Fruit fly (Drosophila melanogaster) whole organism, adult: ENCODE results near the gene CG33262.

ENCODE experiments used
- CG11617 ChIP-seq: fragments of 200-800 bp; sonication (Bioruptor generic); optimal IDR thresholded peaks from 2 replicates; lab custom pipeline; 2017; ENCODE audit warnings: mild to moderate bottlenecking, missing biosample characterization, missing genetic modification reagents, missing genetic modification characterization
- CG12768 ChIP-seq: fragments of 200-800 bp; sonication (Bioruptor generic); optimal IDR thresholded peaks from 2 replicates; lab custom pipeline; 2017; ENCODE audit warnings: missing biosample characterization, missing genetic modification characterization, mild to moderate bottlenecking, moderate library complexity, missing genetic modification reagents
- CG14711 ChIP-seq: fragments of 200-800 bp; sonication (Bioruptor generic); optimal IDR thresholded peaks from 2 replicates; lab custom pipeline; 2018; ENCODE audit warnings: missing biosample characterization, mild to moderate bottlenecking, missing genetic modification characterization, moderate library complexity
- CG1620 ChIP-seq: fragments of 200-800 bp; sonication (Bioruptor generic); optimal IDR thresholded peaks from 2 replicates; lab custom pipeline; 2016; ENCODE audit warnings: missing biosample characterization, missing genetic modification characterization
- CG33017 ChIP-seq: fragments of 200-800 bp; sonication (Bioruptor generic); optimal IDR thresholded peaks from 2 replicates; lab custom pipeline; 2018; ENCODE audit warnings: missing biosample characterization, mild to moderate bottlenecking, missing genetic modification characterization, moderate library complexity
- CG5204 ChIP-seq: fragments of 200-800 bp; sonication (Bioruptor generic); optimal IDR thresholded peaks from 2 replicates; lab custom pipeline; 2016; ENCODE audit warnings: missing biosample characterization, missing genetic modification characterization
- CG7045 ChIP-seq: fragments of 200-800 bp; sonication (Bioruptor generic); optimal IDR thresholded peaks from 2 replicates; lab custom pipeline; 2017; ENCODE audit warnings: missing biosample characterization, mild to moderate bottlenecking, missing genetic modification characterization
- CG7101 ChIP-seq: fragments of 200-800 bp; sonication (Bioruptor generic); optimal IDR thresholded peaks from 2 replicates; lab custom pipeline; 2018; ENCODE audit warnings: missing biosample characterization, mild to moderate bottlenecking, missing genetic modification characterization, moderate library complexity
- Clk ChIP-seq: fragments of 200-800 bp; sonication (Bioruptor generic); optimal IDR thresholded peaks from 2 replicates; lab custom pipeline; 2017; ENCODE audit warnings: missing biosample characterization, missing genetic modification characterization
- Crg-1 ChIP-seq: fragments of 200-800 bp; sonication (Bioruptor generic); optimal IDR thresholded peaks from 2 replicates; lab custom pipeline; 2016; ENCODE audit warnings: missing biosample characterization, missing genetic modification characterization
- Hr96 ChIP-seq: fragments of 200-800 bp; sonication (Bioruptor generic); optimal IDR thresholded peaks from 2 replicates; lab custom pipeline; 2016; ENCODE audit warnings: missing biosample characterization, missing genetic modification characterization
- Mnt ChIP-seq: fragments of 200-800 bp; sonication (Bioruptor generic); optimal IDR thresholded peaks from 2 replicates; lab custom pipeline; 2016; ENCODE audit warnings: missing biosample characterization, mild to moderate bottlenecking, missing genetic modification characterization
- bab1 ChIP-seq: fragments of 200-800 bp; sonication (Bioruptor generic); optimal IDR thresholded peaks from 3 replicates; lab custom pipeline; 2019; ENCODE audit warnings: missing biosample characterization, mild to moderate bottlenecking, missing genetic modification characterization, moderate library complexity
- cic ChIP-seq: fragments of 200-800 bp; sonication (Bioruptor generic); optimal IDR thresholded peaks from 2 replicates; lab custom pipeline; 2017; ENCODE audit warnings: missing biosample characterization, mild to moderate bottlenecking, missing genetic modification characterization, moderate library complexity
- cnc ChIP-seq, 2 experiments: fragments of >200 bp; optimal IDR thresholded peaks; 2 replicates each; lab custom pipeline; 2017
- kay ChIP-seq: fragments of 200-800 bp; sonication (Bioruptor generic); peaks from one replicate; lab custom pipeline; 2016; ENCODE audit warnings: missing biosample characterization, missing genetic modification characterization, borderline replicate concordance
- ovo ChIP-seq: fragments of 200-800 bp; sonication (Bioruptor generic); optimal IDR thresholded peaks from 2 replicates; lab custom pipeline; 2016; ENCODE audit warnings: missing biosample characterization, missing genetic modification characterization
- pad ChIP-seq: fragments of 200-800 bp; sonication (Bioruptor generic); optimal IDR thresholded peaks from 3 replicates; lab custom pipeline; 2017; ENCODE audit warnings: missing biosample characterization, missing genetic modification characterization, mild to moderate bottlenecking, moderate library complexity, missing genetic modification reagents
- tj ChIP-seq: fragments of 200-800 bp; sonication (Bioruptor generic); optimal IDR thresholded peaks from 3 replicates; lab custom pipeline; 2017; ENCODE audit warnings: missing biosample characterization, mild to moderate bottlenecking, missing genetic modification characterization, moderate library complexity
- toe ChIP-seq: fragments of 200-800 bp; sonication (Bioruptor generic); optimal IDR thresholded peaks from 2 replicates; lab custom pipeline; 2016; ENCODE audit warnings: missing biosample characterization, missing genetic modification characterization

CG33262 gene

DNA sequence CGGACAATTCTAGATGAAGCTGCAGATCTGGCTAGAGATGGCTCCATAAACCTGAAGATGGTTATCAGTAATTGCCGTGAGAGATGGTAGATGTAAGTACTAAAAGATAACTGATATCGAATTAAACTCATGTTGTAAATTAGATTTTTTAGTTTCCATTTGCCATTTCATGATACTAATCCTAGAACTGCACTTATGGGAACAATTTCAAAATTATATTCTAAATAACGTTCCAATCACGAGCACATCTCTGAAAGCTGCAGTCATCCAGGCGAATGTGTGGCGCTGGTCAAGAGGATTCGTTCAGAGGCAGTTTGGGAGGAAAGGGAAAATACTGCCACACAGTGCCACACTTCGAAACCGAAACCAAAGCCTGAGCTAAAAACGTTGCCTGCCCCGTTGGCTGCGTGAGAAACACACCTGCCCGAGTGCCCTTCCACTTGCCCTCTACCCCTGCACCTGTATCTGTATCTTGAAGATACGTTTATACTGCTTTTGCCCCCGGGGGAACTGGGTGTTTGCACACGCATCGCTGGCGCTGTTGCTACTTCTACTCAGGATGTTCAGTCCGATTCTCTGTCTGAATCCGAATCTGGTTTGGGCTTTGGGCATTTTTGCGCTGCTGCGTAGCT lies 28.6 kb upstream of the CG33262 start:
- TF ChIP-seq CG7045 (GFP tag; lab: Kevin White, UChicago): no peak

DNA sequence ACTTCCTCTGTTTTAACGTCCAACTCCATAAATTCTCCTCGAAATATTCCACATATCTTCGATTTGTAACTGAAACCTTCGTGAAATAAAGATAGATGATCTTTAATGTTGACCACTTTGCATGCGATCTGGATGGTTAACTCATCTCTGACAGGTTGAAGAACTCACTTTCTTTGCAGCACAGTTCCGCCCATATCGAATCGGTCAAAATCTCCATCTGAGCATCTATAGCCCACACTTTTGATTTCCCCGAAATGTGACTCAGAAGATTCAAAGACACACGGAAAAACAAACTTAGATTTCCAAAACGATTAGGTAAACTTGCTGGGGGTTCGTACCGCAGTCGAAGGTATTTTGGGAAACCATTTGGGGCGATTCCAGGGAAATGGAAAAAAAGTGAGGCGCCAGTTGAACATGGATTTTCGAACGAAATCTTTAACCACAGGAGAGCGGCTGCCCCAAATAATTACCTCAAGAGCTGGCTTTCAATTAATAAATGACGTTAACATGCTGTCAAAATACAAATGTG lies 27.7 kb upstream of the CG33262 start:
- TF ChIP-seq CG7045 (GFP tag; lab: Kevin White, UChicago): no peak

DNA sequence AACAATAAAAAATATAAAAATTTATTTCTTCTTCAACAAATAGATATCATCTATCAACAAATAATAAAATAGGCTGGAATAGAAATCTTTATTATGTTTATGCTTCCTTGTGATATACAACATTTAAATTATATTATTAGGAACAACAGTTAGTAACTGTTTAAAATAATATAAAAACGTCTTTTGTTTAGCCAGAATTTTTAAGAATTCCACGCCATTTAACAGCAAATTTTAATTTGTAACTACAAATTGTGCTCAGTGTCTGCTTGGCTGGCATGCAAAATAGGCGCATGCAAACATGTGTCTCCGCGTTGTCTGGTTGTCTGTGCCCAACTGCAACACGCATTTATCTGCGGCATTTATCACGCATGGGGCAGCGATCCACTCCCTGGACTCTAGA lies 26.7 kb upstream of the CG33262 start:
- TF ChIP-seq Crg-1 (no peak), cic (GFP tag; lab: Kevin White, UChicago) (no peak), CG1620 (GFP tag; lab: Kevin White, UChicago) (no peak), ovo (GFP tag; lab: Kevin White, UChicago) (no peak), toe (no peak), CG33017 (tag; lab: Kevin White, UChicago) (no peak), CG11617 (GFP tag; lab: Kevin White, UChicago) (no peak), CG14711 (tag; lab: Kevin White, UChicago) (no peak), Mnt (no peak), tj (GFP tag; lab: Kevin White, UChicago) (no peak), kay (GFP tag; lab: Kevin White, UChicago) (no peak), cnc (optimal IDR thresholded peaks at IDR 0.05; lab: Kevin White, UChicago) (no peak), CG5204 (GFP tag; lab: Kevin White, UChicago) (no peak), CG12768 (GFP tag; lab: Kevin White, UChicago) (no peak), CG7045 (GFP tag; lab: Kevin White, UChicago) (no peak), bab1 (no peak), CG7101 (tag; lab: Kevin White, UChicago) (no peak), Clk (GFP tag; lab: Kevin White, UChicago) (no peak), pad (GFP tag; lab: Kevin White, UChicago) (no peak), Hr96 (GFP tag; lab: Kevin White, UChicago) (no peak)

DNA sequence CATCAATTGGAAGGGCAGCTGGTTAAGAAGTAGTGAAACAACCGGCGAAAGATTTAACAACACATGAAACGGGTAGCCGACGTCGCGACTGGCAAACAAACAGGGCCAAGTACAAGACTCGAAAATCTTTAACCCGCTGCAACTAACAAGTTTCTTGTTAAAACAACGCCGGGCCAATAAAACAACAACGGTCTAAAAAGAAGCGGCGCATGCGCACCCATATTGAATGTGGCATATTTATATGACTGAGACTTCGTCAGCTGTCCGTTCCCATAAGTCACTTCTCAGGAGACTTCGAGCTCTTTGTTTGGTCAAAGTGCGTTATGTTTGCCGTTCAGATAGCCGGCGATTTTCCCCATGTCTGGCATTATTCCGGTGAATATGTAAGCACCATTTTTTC lies 24.6 kb upstream of the CG33262 start:
- TF ChIP-seq CG1620 (GFP tag; lab: Kevin White, UChicago) (no peak), Clk (GFP tag; lab: Kevin White, UChicago) (no peak), tj (GFP tag; lab: Kevin White, UChicago) (no peak), Mnt (no peak), CG12768 (GFP tag; lab: Kevin White, UChicago) (no peak), ovo (GFP tag; lab: Kevin White, UChicago) (no peak), cnc (optimal IDR thresholded peaks at IDR 0.05; lab: Kevin White, UChicago) (no peak), CG7101 (tag; lab: Kevin White, UChicago) (no peak)

DNA sequence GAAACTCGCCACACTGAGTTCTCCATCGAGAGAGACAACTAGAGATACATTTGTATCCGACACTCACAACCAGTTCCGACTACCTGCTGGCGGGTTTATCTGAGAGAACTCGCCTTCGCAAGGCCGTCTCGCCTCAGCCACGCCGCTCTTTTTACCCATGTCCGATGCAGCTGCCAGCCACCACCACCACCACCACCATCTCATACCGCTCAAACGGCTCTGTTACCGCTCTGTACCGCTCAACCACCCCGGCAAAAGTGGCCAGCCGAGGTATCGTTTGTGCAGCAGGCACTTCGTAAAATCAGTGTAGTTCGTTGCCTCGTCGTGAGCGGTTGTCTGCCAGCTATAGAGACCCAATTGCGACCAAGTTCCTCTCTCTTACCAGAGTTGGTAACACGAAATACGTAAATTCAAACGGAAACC lies 22.1 kb upstream of the CG33262 start, which contains the start of gene trn:
Gene trn, plus strand, starts transcription at position 302 of the 423 bp plus-strand sequence.
- TF ChIP-seq CG12768 (GFP tag; lab: Kevin White, UChicago) (peak; percentile 82), bab1 (peak; percentile 60), Hr96 (GFP tag; lab: Kevin White, UChicago) (peak; percentile 32), CG33017 (tag; lab: Kevin White, UChicago) (peak; percentile 3), CG7101 (tag; lab: Kevin White, UChicago) (no peak), CG1620 (GFP tag; lab: Kevin White, UChicago) (no peak), pad (GFP tag; lab: Kevin White, UChicago) (no peak), cnc (optimal IDR thresholded peaks at IDR 0.05; lab: Kevin White, UChicago) (no peak), CG5204 (GFP tag; lab: Kevin White, UChicago) (no peak), tj (GFP tag; lab: Kevin White, UChicago) (peak; percentile 30), CG11617 (GFP tag; lab: Kevin White, UChicago) (no peak), cic (GFP tag; lab: Kevin White, UChicago) (no peak), CG14711 (tag; lab: Kevin White, UChicago) (no peak), CG7045 (GFP tag; lab: Kevin White, UChicago) (no peak), Crg-1 (no peak), Mnt (no peak)

DNA sequence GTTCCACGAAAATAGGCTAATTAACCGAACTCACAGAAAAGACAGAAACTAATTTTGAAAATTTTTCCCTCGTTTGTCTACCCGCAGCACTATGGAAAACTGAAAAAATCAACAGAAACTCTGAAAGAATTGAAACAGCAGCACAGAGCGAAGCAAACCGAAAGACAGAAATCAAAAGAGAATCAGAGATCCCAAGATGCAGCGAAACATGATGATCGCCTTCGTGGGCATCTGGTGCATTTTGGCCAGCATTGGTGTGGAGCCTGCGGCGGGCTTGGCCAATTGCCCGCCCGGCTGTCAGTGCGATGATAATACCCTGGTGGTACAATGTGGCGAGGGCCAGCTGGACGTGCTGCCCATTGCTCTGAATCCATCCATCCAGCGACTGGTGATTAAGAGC lies 21.0 kb upstream of the CG33262 start:
- TF ChIP-seq CG12768 (GFP tag; lab: Kevin White, UChicago) (no peak), toe (no peak), tj (GFP tag; lab: Kevin White, UChicago) (no peak), bab1 (no peak), CG7101 (tag; lab: Kevin White, UChicago) (no peak), Crg-1 (no peak)

DNA sequence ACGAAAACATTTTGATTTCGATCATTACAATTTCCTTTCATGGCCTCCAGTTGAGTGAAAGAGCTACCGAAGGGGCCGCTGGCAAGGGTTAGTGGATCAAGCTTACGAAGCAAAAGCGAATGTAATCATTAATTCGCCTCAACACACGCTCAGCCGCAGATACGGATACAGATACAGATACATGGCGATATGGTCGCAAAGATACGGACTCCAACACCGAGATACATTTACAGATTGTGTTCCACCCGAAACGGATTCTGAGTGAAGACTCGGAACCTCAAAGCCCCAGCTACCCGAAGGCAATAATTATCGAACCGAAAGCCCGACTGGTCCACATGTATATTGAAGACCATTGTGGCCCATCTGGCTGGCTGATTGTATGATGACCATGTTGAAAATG lies 17.1 kb upstream of the CG33262 start:
- TF ChIP-seq CG12768 (GFP tag; lab: Kevin White, UChicago): no peak
- TF ChIP-seq Mnt: no peak
- no peak for TF ChIP-seq ovo (GFP tag; lab: Kevin White, UChicago)
- TF ChIP-seq Hr96 (GFP tag; lab: Kevin White, UChicago): no peak
- TF ChIP-seq Clk (GFP tag; lab: Kevin White, UChicago): no peak
- no peak for TF ChIP-seq CG1620 (GFP tag; lab: Kevin White, UChicago)
- TF ChIP-seq CG5204 (GFP tag; lab: Kevin White, UChicago): no peak
- no peak for TF ChIP-seq pad (GFP tag; lab: Kevin White, UChicago)
- no peak for TF ChIP-seq Crg-1
- TF ChIP-seq tj (GFP tag; lab: Kevin White, UChicago): no peak
- TF ChIP-seq CG11617 (GFP tag; lab: Kevin White, UChicago): no peak
- TF ChIP-seq CG7101 (tag; lab: Kevin White, UChicago): no peak
- no peak for TF ChIP-seq CG14711 (tag; lab: Kevin White, UChicago)
- TF ChIP-seq bab1: no peak
